Fruit fly (Drosophila melanogaster) whole organism, adult: Measurements from ENCODE around the gene Prdm13.
A peak's percentile ranks its signal among the peaks of the same experiment; 100 is the strongest.

Source experiments
- CG11617 ChIP-seq: fragments of 200-800 bp; sonication (Bioruptor generic); optimal IDR thresholded peaks from 2 replicates; lab custom pipeline; 2017; ENCODE audit warnings: mild to moderate bottlenecking, missing biosample characterization, missing genetic modification reagents, missing genetic modification characterization
- CG12768 ChIP-seq: fragments of 200-800 bp; sonication (Bioruptor generic); optimal IDR thresholded peaks from 2 replicates; lab custom pipeline; 2017; ENCODE audit warnings: missing biosample characterization, missing genetic modification characterization, mild to moderate bottlenecking, moderate library complexity, missing genetic modification reagents
- CG14711 ChIP-seq: fragments of 200-800 bp; sonication (Bioruptor generic); optimal IDR thresholded peaks from 2 replicates; lab custom pipeline; 2018; ENCODE audit warnings: missing biosample characterization, mild to moderate bottlenecking, missing genetic modification characterization, moderate library complexity
- CG1620 ChIP-seq: fragments of 200-800 bp; sonication (Bioruptor generic); optimal IDR thresholded peaks from 2 replicates; lab custom pipeline; 2016; ENCODE audit warnings: missing biosample characterization, missing genetic modification characterization
- CG33017 ChIP-seq: fragments of 200-800 bp; sonication (Bioruptor generic); optimal IDR thresholded peaks from 2 replicates; lab custom pipeline; 2018; ENCODE audit warnings: missing biosample characterization, mild to moderate bottlenecking, missing genetic modification characterization, moderate library complexity
- CG5204 ChIP-seq: fragments of 200-800 bp; sonication (Bioruptor generic); optimal IDR thresholded peaks from 2 replicates; lab custom pipeline; 2016; ENCODE audit warnings: missing biosample characterization, missing genetic modification characterization
- CG7045 ChIP-seq: fragments of 200-800 bp; sonication (Bioruptor generic); optimal IDR thresholded peaks from 2 replicates; lab custom pipeline; 2017; ENCODE audit warnings: missing biosample characterization, mild to moderate bottlenecking, missing genetic modification characterization
- CG7101 ChIP-seq: fragments of 200-800 bp; sonication (Bioruptor generic); optimal IDR thresholded peaks from 2 replicates; lab custom pipeline; 2018; ENCODE audit warnings: missing biosample characterization, mild to moderate bottlenecking, missing genetic modification characterization, moderate library complexity
- Clk ChIP-seq: fragments of 200-800 bp; sonication (Bioruptor generic); optimal IDR thresholded peaks from 2 replicates; lab custom pipeline; 2017; ENCODE audit warnings: missing biosample characterization, missing genetic modification characterization
- Crg-1 ChIP-seq: fragments of 200-800 bp; sonication (Bioruptor generic); optimal IDR thresholded peaks from 2 replicates; lab custom pipeline; 2016; ENCODE audit warnings: missing biosample characterization, missing genetic modification characterization
- Hr96 ChIP-seq: fragments of 200-800 bp; sonication (Bioruptor generic); optimal IDR thresholded peaks from 2 replicates; lab custom pipeline; 2016; ENCODE audit warnings: missing biosample characterization, missing genetic modification characterization
- Mnt ChIP-seq: fragments of 200-800 bp; sonication (Bioruptor generic); optimal IDR thresholded peaks from 2 replicates; lab custom pipeline; 2016; ENCODE audit warnings: missing biosample characterization, mild to moderate bottlenecking, missing genetic modification characterization
- bab1 ChIP-seq: fragments of 200-800 bp; sonication (Bioruptor generic); optimal IDR thresholded peaks from 3 replicates; lab custom pipeline; 2019; ENCODE audit warnings: missing biosample characterization, mild to moderate bottlenecking, missing genetic modification characterization, moderate library complexity
- cic ChIP-seq: fragments of 200-800 bp; sonication (Bioruptor generic); optimal IDR thresholded peaks from 2 replicates; lab custom pipeline; 2017; ENCODE audit warnings: missing biosample characterization, mild to moderate bottlenecking, missing genetic modification characterization, moderate library complexity
- cnc ChIP-seq, 2 experiments: fragments of >200 bp; optimal IDR thresholded peaks; 2 replicates each; lab custom pipeline; 2017
- kay ChIP-seq: fragments of 200-800 bp; sonication (Bioruptor generic); peaks from one replicate; lab custom pipeline; 2016; ENCODE audit warnings: missing biosample characterization, missing genetic modification characterization, borderline replicate concordance
- ovo ChIP-seq: fragments of 200-800 bp; sonication (Bioruptor generic); optimal IDR thresholded peaks from 2 replicates; lab custom pipeline; 2016; ENCODE audit warnings: missing biosample characterization, missing genetic modification characterization
- pad ChIP-seq: fragments of 200-800 bp; sonication (Bioruptor generic); optimal IDR thresholded peaks from 3 replicates; lab custom pipeline; 2017; ENCODE audit warnings: missing biosample characterization, missing genetic modification characterization, mild to moderate bottlenecking, moderate library complexity, missing genetic modification reagents
- tj ChIP-seq: fragments of 200-800 bp; sonication (Bioruptor generic); optimal IDR thresholded peaks from 3 replicates; lab custom pipeline; 2017; ENCODE audit warnings: missing biosample characterization, mild to moderate bottlenecking, missing genetic modification characterization, moderate library complexity
- toe ChIP-seq: fragments of 200-800 bp; sonication (Bioruptor generic); optimal IDR thresholded peaks from 2 replicates; lab custom pipeline; 2016; ENCODE audit warnings: missing biosample characterization, missing genetic modification characterization

The Prdm13 gene

DNA sequence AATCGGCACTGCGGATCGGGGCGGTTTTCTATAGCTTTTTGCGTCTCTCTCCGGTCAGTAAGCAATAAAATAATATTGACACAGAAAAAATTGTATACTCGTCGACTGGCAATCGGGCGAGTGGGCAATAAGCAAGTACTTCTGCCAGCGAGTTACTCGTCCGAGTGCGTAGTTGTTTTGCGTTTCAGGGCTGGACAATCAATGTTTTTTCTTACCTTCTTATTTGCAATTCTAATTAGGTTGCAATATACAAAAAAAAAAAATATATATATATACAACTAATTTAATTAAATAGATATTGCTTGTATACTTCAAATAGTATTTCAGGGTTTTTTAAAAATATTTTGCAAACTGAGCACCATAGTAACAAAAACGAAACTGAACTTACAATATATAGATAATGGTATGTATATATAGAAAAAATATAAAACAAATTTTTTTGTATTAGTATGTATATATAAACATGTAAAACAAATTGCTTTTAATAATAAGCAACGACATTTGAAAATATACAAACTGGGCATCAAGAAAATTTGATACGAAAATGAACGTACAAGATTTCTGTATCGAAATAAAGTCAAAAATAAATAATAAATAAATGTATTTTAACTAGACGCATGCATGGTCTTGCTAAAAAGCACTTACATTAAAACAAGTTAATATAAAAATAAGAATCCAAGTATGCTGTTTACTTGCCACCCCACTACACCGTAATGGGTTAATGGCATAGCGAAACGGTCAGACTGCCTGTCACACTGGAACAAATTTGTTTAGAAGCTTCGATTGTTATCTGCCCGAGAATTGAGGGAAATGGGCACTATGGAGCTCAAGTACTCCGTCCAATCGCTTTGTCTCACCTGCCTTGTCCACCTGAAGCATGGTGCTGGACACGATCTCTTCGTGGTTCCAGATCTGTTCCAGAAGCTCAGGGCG, 26.3 kb downstream of the Prdm13 start, which contains the start of the genes D19A and CG7386:
TSS of gene D19A (minus strand) at position 129 of the 933 bp plus-strand sequence.
TSS of gene CG7386 (plus strand) at position 751 of the 933 bp plus-strand sequence.
- peak; percentile 49 for TF ChIP-seq Mnt (GFP tag; lab: Kevin White, UChicago)
- peak; percentile 27 for TF ChIP-seq CG7045
- peak; percentile 1 for TF ChIP-seq CG12768
- peak; percentile 72 for TF ChIP-seq CG7101 (tag; lab: Kevin White, UChicago)
- TF ChIP-seq Crg-1 = no peak
- peak; percentile 53 for TF ChIP-seq toe
- no peak for TF ChIP-seq cnc (optimal IDR thresholded peaks at IDR 0.05; lab: Kevin White, UChicago)
- TF ChIP-seq kay = no peak
- peak; percentile 79 for TF ChIP-seq bab1 (GFP tag; lab: Kevin White, UChicago)
- peak; percentile 33 for TF ChIP-seq CG5204
- TF ChIP-seq CG11617 (GFP tag; lab: Kevin White, UChicago) = peak; percentile 61
- peak; percentile 24 for TF ChIP-seq tj (GFP tag; lab: Kevin White, UChicago)
- no peak for TF ChIP-seq Clk
- no peak for TF ChIP-seq cic
- TF ChIP-seq Hr96 (GFP tag; lab: Kevin White, UChicago) = peak; percentile 31
- TF ChIP-seq ovo (GFP tag; lab: Kevin White, UChicago) = no peak
- TF ChIP-seq CG1620 (GFP tag; lab: Kevin White, UChicago) = peak; percentile 60
- TF ChIP-seq pad (GFP tag; lab: Kevin White, UChicago) = no peak
- TF ChIP-seq CG33017 (tag; lab: Kevin White, UChicago) = peak; percentile 70
- peak; percentile 27 for TF ChIP-seq CG14711 (tag; lab: Kevin White, UChicago)

DNA sequence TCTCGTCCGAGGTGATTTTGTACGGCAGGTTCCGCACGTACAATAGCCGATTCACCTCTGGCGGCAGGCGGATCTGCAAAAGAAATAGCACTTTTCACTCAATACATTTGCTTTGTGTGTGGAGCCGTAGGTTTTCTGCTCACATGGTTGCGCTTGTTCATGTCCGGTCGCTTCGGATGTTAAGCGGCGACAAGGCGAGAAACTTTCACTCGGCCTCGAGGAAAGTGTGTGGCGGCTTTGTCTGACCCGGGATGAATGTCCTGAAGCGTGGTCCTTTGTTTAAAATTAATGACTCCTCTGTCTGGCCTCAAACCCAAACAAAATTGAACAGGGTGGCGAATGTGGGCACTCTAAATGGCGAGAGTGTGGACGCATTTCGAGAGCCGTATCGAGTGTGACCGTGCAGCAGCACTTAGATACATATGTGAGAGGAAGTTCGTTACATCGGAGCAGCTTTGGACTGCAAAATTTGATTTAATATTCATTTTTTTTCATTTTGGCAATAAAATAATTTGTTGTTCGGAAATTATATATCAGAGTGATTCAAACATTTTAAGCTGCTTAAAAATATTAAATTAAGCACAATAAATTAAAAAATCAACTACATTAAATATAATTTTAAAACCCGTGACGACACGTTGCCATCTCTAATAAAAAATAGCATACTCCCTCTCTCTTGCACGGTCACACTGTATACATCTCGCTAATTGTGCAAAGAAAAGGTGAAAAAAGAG, 30.1 kb downstream of the Prdm13 start, which contains the start of the genes Sf3b6 and Tnpo:
TSS of gene Sf3b6 (minus strand) at position 358 of the 734 bp plus-strand sequence.
TSS of gene Tnpo (plus strand) at position 659 of the 734 bp plus-strand sequence.
- TF ChIP-seq CG7101 (tag; lab: Kevin White, UChicago) (peak; percentile 86), cic (no peak), Hr96 (GFP tag; lab: Kevin White, UChicago) (peak; percentile 78), cnc (optimal IDR thresholded peaks at IDR 0.05; lab: Kevin White, UChicago) (no peak), Mnt (GFP tag; lab: Kevin White, UChicago) (peak; percentile 52), kay (no peak), CG11617 (GFP tag; lab: Kevin White, UChicago) (peak; percentile 85), CG7045 (peak; percentile 77), CG5204 (peak; percentile 78), ovo (GFP tag; lab: Kevin White, UChicago) (peak; percentile 73), CG1620 (GFP tag; lab: Kevin White, UChicago) (peak; percentile 84), CG14711 (tag; lab: Kevin White, UChicago) (peak; percentile 72), bab1 (GFP tag; lab: Kevin White, UChicago) (peak; percentile 70), tj (GFP tag; lab: Kevin White, UChicago) (peak; percentile 67), Clk (peak; percentile 79), pad (GFP tag; lab: Kevin White, UChicago) (peak; percentile 66), CG33017 (tag; lab: Kevin White, UChicago) (peak; percentile 75), Crg-1 (peak; percentile 74), toe (peak; percentile 90), CG12768 (peak; percentile 84)

DNA sequence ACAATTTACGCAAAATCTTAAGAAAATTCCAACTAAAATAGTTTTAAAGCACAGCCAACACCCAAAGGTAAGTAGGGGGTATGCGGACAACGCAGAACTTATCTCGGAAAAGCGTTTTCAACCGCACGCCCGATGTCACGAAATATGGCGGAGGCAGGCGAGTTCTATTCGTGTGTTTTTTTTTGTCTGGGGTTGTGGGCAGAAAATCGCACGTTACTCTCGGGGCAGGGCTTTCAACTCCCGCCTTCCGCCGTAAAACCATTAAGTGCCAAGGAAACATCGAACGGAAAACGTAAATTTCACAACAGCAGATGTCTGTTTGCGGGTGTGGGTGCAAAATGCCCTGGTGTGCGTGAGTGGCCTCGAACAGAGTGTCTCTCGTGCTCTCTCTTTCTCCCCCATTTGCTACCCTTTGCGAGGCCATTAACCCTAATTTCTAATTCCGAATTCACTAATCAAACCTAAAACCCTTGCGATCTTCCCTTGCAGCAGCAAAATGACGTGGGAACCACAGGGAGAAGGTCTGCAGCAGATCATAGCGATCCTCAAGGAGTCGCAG, 30.7 kb downstream of the Prdm13 start:
- peak; percentile 21 for TF ChIP-seq ovo (GFP tag; lab: Kevin White, UChicago)
- TF ChIP-seq Clk = no peak
- no peak for TF ChIP-seq bab1 (GFP tag; lab: Kevin White, UChicago)
- no peak for TF ChIP-seq pad (GFP tag; lab: Kevin White, UChicago)
- TF ChIP-seq cnc (optimal IDR thresholded peaks at IDR 0.05; lab: Kevin White, UChicago) = no peak
- no peak for TF ChIP-seq CG11617 (GFP tag; lab: Kevin White, UChicago)
- TF ChIP-seq CG7101 (tag; lab: Kevin White, UChicago) = no peak

DNA sequence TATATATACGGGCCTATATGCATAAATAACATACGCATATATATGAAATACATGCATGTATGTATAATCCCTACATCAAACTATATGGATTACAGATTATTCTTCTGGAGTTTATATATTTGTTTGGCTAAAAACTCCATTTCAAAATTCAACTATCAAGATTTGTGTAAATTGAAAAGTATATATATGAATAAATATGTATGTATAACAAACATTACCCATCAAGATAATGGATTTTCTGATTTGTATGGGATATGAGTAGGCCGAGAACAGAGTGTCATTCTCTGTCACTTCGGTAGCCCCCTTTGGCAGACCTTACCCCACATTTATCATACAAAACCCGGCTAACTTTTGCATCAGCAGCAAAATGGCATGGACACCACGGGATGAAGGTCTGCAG, 37.2 kb downstream of the Prdm13 start, which contains the start of gene CG8219:
TSS of gene CG8219 (plus strand) at position 301 of the 400 bp plus-strand sequence.
- TF ChIP-seq CG1620 (GFP tag; lab: Kevin White, UChicago) (no peak), Clk (no peak), cic (no peak), ovo (GFP tag; lab: Kevin White, UChicago) (no peak), CG5204 (no peak), Crg-1 (no peak), CG12768 (no peak), bab1 (GFP tag; lab: Kevin White, UChicago) (no peak), CG7101 (tag; lab: Kevin White, UChicago) (no peak), Hr96 (GFP tag; lab: Kevin White, UChicago) (no peak), toe (no peak), CG33017 (tag; lab: Kevin White, UChicago) (no peak), kay (no peak), cnc (optimal IDR thresholded peaks at IDR 0.05; lab: Kevin White, UChicago) (no peak), CG14711 (tag; lab: Kevin White, UChicago) (no peak)
